Worm (Caenorhabditis elegans) whole organism, L1 larva: ENCODE data around the gene F32G8.2.

Source experiments
- C04F5.9 ChIP-seq: sonication (generic microtip); optimal IDR thresholded peaks from 2 replicates; lab custom pipeline; 2016; ENCODE audit warnings: missing genetic modification characterization, missing compliant biosample characterization
- C34B4.2 ChIP-seq: sonication (generic microtip); optimal IDR thresholded peaks from 2 replicates; lab custom pipeline; 2017; ENCODE audit warnings: mild to moderate bottlenecking, missing genetic modification characterization, missing compliant biosample characterization
- Y116A8C.19 ChIP-seq: sonication (generic microtip); optimal IDR thresholded peaks from 2 replicates; lab custom pipeline; 2016; ENCODE audit warnings: missing compliant biosample characterization, missing genetic modification characterization, borderline replicate concordance
- alr-1 ChIP-seq: fragments of 200-800 bp; sonication (Bioruptor generic); optimal IDR thresholded peaks from 2 replicates; lab custom pipeline; 2018; ENCODE audit warnings: borderline replicate concordance, mild to moderate bottlenecking, missing genetic modification characterization, missing compliant biosample characterization
- aly-2 ChIP-seq: fragments of 150-350 bp; optimal IDR thresholded peaks from 2 replicates; lab custom pipeline; 2014; ENCODE audit warnings: missing biosample characterization, missing genetic modification characterization
- blmp-1 ChIP-seq: fragments of 150-350 bp; optimal IDR thresholded peaks from 2 replicates; lab custom pipeline; 2014; ENCODE audit warnings: missing biosample characterization, missing genetic modification characterization
- ceh-63 ChIP-seq: fragments of 200-800 bp; sonication (Bioruptor generic); optimal IDR thresholded peaks from 2 replicates; lab custom pipeline; 2018; ENCODE audit warnings: mild to moderate bottlenecking, missing genetic modification characterization, missing compliant biosample characterization
- ceh-8 ChIP-seq: fragments of 200-800 bp; sonication (Bioruptor generic); optimal IDR thresholded peaks from 2 replicates; lab custom pipeline; 2018; ENCODE audit warnings: mild to moderate bottlenecking, missing genetic modification characterization, moderate library complexity, missing compliant biosample characterization
- ceh-90 ChIP-seq: sonication (generic microtip); optimal IDR thresholded peaks from 2 replicates; lab custom pipeline; 2016; ENCODE audit warnings: missing genetic modification characterization, missing compliant biosample characterization
- ces-1 ChIP-seq: fragments of 150-350 bp; optimal IDR thresholded peaks from 2 replicates; lab custom pipeline; 2014; ENCODE audit warnings: missing biosample characterization, missing genetic modification reagents, missing genetic modification characterization
- dpl-1 ChIP-seq, 3 experiments: fragments of 150-350 bp in 2 of 3; sonication (generic microtip) in 1 of 3; optimal IDR thresholded peaks; 2 replicates each; lab custom pipeline; 2014 to 2017; ENCODE audit warnings: missing biosample characterization in 3 of 3, missing genetic modification characterization in 3 of 3, missing genetic modification reagents in 3 of 3
- dsc-1 ChIP-seq: sonication (generic microtip); optimal IDR thresholded peaks from 2 replicates; lab custom pipeline; 2016; ENCODE audit warnings: mild to moderate bottlenecking, missing genetic modification characterization, missing compliant biosample characterization
- efl-3 ChIP-seq: fragments of 200-800 bp; sonication (Bioruptor generic); optimal IDR thresholded peaks from 2 replicates; lab custom pipeline; 2018; ENCODE audit warnings: mild to moderate bottlenecking, missing genetic modification characterization, missing compliant biosample characterization
- egl-27 ChIP-seq, 2 experiments: fragments of 150-350 bp in 1 of 2; sonication (generic microtip); optimal IDR thresholded peaks; 3 replicates each; lab custom pipeline; 2017 to 2018; ENCODE audit warnings: missing biosample characterization in 2 of 2, missing genetic modification characterization in 2 of 2, missing genetic modification reagents in 2 of 2
- elt-2 ChIP-seq: sonication (generic microtip); optimal IDR thresholded peaks from 2 replicates; lab custom pipeline; 2016; ENCODE audit warnings: missing genetic modification characterization, mild to moderate bottlenecking, inconsistent platforms, missing compliant biosample characterization, missing genetic modification reagents
- elt-3 ChIP-seq, 6 experiments: fragments of 150-350 bp in 1 of 6; sonication (generic microtip); optimal IDR thresholded peaks; 2 replicates each; lab custom pipeline; 2017 to 2018; ENCODE audit warnings: missing biosample characterization in 6 of 6, missing genetic modification characterization in 6 of 6, inconsistent platforms in 1 of 6
- fkh-4 ChIP-seq: sonication (generic microtip); optimal IDR thresholded peaks from 2 replicates; lab custom pipeline; 2016; ENCODE audit warnings: missing compliant biosample characterization, missing genetic modification characterization, borderline replicate concordance
- grh-1 ChIP-seq: fragments of 200-800 bp; sonication (Bioruptor generic); IDR thresholded peaks from 2 replicates; pipeline ENCODE4 v1.3.6; 2022; ENCODE audit warnings: missing genetic modification reagents, missing genetic modification characterization, missing compliant biosample characterization
- hlh-17 ChIP-seq: fragments of 200-800 bp; sonication (Bioruptor generic); optimal IDR thresholded peaks from 2 replicates; lab custom pipeline; 2018; ENCODE audit warnings: missing genetic modification characterization, mild to moderate bottlenecking, missing compliant biosample characterization, moderate library complexity, borderline replicate concordance
- hlh-4 ChIP-seq: sonication (generic microtip); optimal IDR thresholded peaks from 2 replicates; lab custom pipeline; 2016; ENCODE audit warnings: mild to moderate bottlenecking, missing genetic modification characterization, missing compliant biosample characterization
- irx-1 ChIP-seq: sonication (generic microtip); optimal IDR thresholded peaks from 2 replicates; lab custom pipeline; 2016; ENCODE audit warnings: missing genetic modification characterization, missing compliant biosample characterization
- lin-13 ChIP-seq: fragments of 150-350 bp; optimal IDR thresholded peaks from 2 replicates; lab custom pipeline; 2014; ENCODE audit warnings: missing biosample characterization, missing genetic modification reagents, missing genetic modification characterization
- lin-14 ChIP-seq: fragments of 200-800 bp; sonication (Bioruptor generic); optimal IDR thresholded peaks from 2 replicates; lab custom pipeline; 2018; ENCODE audit warnings: mild to moderate bottlenecking, missing genetic modification characterization, moderate library complexity, missing compliant biosample characterization
- lin-35 ChIP-seq, 2 experiments: fragments of 150-350 bp; optimal IDR thresholded peaks; 2 replicates each; lab custom pipeline; 2014; ENCODE audit warnings: missing biosample characterization in 2 of 2, missing genetic modification characterization in 2 of 2, missing genetic modification reagents in 2 of 2
- lir-3 ChIP-seq: sonication (generic microtip); optimal IDR thresholded peaks from 2 replicates; lab custom pipeline; 2016; ENCODE audit warnings: mild to moderate bottlenecking, missing genetic modification characterization, moderate library complexity, missing compliant biosample characterization; ENCODE audit not compliant: poor library complexity
- mab-9 ChIP-seq: fragments of 200-800 bp; sonication (Bioruptor generic); IDR thresholded peaks from 2 replicates; pipeline ENCODE4 v1.3.6; 2022; ENCODE audit warnings: missing genetic modification reagents, missing genetic modification characterization, missing compliant biosample characterization
- nhr-12 ChIP-seq: sonication (generic microtip); optimal IDR thresholded peaks from 2 replicates; lab custom pipeline; 2017; ENCODE audit warnings: missing biosample characterization, missing genetic modification characterization
- nhr-28 ChIP-seq: fragments of 150-350 bp; optimal IDR thresholded peaks from 2 replicates; lab custom pipeline; 2014; ENCODE audit warnings: missing biosample characterization, missing genetic modification characterization
- nhr-76 ChIP-seq: sonication (generic microtip); optimal IDR thresholded peaks from 2 replicates; lab custom pipeline; 2017; ENCODE audit warnings: missing biosample characterization, missing genetic modification characterization
- nhr-84 ChIP-seq: sonication (generic microtip); optimal IDR thresholded peaks from 2 replicates; lab custom pipeline; 2017; ENCODE audit warnings: missing biosample characterization, missing genetic modification characterization
- sox-4 ChIP-seq: sonication (generic microtip); optimal IDR thresholded peaks from 2 replicates; lab custom pipeline; 2016; ENCODE audit warnings: missing genetic modification characterization, missing compliant biosample characterization
- tbx-2 ChIP-seq: sonication (generic microtip); optimal IDR thresholded peaks from 2 replicates; lab custom pipeline; 2016; ENCODE audit warnings: missing genetic modification characterization, missing compliant biosample characterization
- unc-130 ChIP-seq: fragments of 150-350 bp; optimal IDR thresholded peaks from 2 replicates; lab custom pipeline; 2017; ENCODE audit warnings: missing biosample characterization, missing genetic modification characterization, inconsistent platforms
- unc-30 ChIP-seq: sonication (generic microtip); optimal IDR thresholded peaks from 2 replicates; lab custom pipeline; 2017; ENCODE audit warnings: missing biosample characterization, missing genetic modification characterization
- unc-62 ChIP-seq: fragments of 150-350 bp; optimal IDR thresholded peaks from 2 replicates; lab custom pipeline; 2014; ENCODE audit warnings: missing biosample characterization, missing genetic modification reagents, missing genetic modification characterization
- vab-15 ChIP-seq: sonication (generic microtip); optimal IDR thresholded peaks from 2 replicates; lab custom pipeline; 2017; ENCODE audit warnings: missing genotype, mild to moderate bottlenecking, missing genetic modification characterization, missing compliant biosample characterization
- xbp-1 ChIP-seq: sonication (generic microtip); optimal IDR thresholded peaks from 2 replicates; lab custom pipeline; 2016; ENCODE audit warnings: missing genetic modification characterization, missing compliant biosample characterization
- zag-1 ChIP-seq: fragments of 150-350 bp; optimal IDR thresholded peaks from 2 replicates; lab custom pipeline; 2014; ENCODE audit warnings: missing biosample characterization, missing genetic modification characterization
- ztf-11 ChIP-seq, 2 experiments: sonication (generic microtip); optimal IDR thresholded peaks; 2 replicates each; lab custom pipeline; 2016 to 2017; ENCODE audit warnings: missing genetic modification characterization in 2 of 2, missing biosample characterization in 1 of 2, missing compliant biosample characterization in 1 of 2
- ztf-4 ChIP-seq: fragments of 150-350 bp; optimal IDR thresholded peaks from 2 replicates; lab custom pipeline; 2014; ENCODE audit warnings: missing biosample characterization, missing genetic modification characterization

F32G8.2 gene

DNA sequence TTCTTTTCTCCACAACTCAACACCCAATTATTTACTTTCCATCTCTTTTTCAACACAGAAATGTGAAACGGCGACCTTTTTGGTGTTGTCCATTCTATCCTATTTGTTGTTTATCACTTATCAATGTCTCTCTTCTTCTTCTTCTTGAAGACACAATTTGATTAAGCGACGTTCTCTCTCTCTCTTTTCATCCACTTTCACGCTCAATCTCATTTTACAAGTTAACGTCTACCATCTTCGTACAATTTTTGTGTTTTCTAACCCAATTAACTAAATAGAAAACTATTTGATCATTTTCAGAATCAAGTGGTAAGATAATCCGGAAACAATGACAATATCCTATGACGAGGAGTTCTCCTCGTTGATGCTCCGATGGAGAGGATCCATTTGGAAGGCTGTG lies 7.9 kb downstream of the F32G8.2 start, which contains the start of gene best-14:
best-14 (plus strand) TSS at position 301 of the 400 bp plus-strand sequence.
- TF ChIP-seq nhr-28 (no peak), lin-35 (GFP tag; optimal IDR thresholded peaks at IDR 0.05; lab: Kevin White, UChicago) (no peak), sox-4 (tag; lab: Kevin White, UChicago) (no peak), alr-1 (no peak), vab-15 (no peak), ces-1 (GFP tag; lab: Kevin White, UChicago) (no peak), C04F5.9 (no peak), ceh-63 (GFP tag; lab: Kevin White, UChicago) (no peak), hlh-17 (GFP tag; lab: Kevin White, UChicago) (no peak), blmp-1 (peak; percentile 64), nhr-12 (tag; lab: Kevin White, UChicago) (no peak), lin-14 (GFP tag; lab: Kevin White, UChicago) (peak; percentile 10)
- TF ChIP-seq, all 84 proteins: peak for 2

DNA sequence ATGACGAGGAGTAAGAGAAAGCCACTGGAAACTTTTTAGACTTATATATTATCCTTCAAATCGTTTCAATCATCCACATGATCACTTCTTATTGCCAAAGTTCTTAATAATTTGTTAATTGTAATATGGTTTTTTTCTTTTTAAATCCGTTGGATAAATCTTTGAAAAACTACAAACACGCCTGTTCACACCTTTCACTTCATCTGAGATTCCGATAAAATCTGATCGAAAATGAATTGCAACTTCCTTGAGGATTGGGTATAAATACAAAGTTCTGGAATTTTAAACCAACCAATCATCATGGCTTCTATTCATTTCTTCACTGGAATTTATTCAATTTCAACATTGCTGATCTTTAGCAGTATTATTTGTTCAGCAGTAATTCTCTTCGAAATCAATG lies 10.8 kb downstream of the F32G8.2 start, which contains the start of gene col-152:
col-152 (plus strand) TSS at position 301 of the 400 bp plus-strand sequence.
- TF ChIP-seq ceh-90 (tag; lab: Kevin White, UChicago) (no peak), lin-13 (GFP tag; lab: Kevin White, UChicago) (no peak), efl-3 (GFP tag; lab: Kevin White, UChicago) (no peak), grh-1 (GFP tag; lab: Robert Waterston, UW) (no peak), unc-30 (tag; lab: Kevin White, UChicago) (no peak), ceh-8 (GFP tag; lab: Kevin White, UChicago) (no peak), hlh-4 (no peak), ztf-11 (tag; optimal IDR thresholded peaks at IDR 0.05; lab: Kevin White, UChicago) (no peak), nhr-28 (no peak), lin-14 (GFP tag; lab: Kevin White, UChicago) (no peak), blmp-1 (no peak), nhr-76 (no peak), egl-27 (tag; optimal IDR thresholded peaks at IDR 0.05; lab: Kevin White, UChicago) (no peak), elt-3 (tag; optimal IDR thresholded peaks at IDR 0.05; lab: Kevin White, UChicago) (no peak)

DNA sequence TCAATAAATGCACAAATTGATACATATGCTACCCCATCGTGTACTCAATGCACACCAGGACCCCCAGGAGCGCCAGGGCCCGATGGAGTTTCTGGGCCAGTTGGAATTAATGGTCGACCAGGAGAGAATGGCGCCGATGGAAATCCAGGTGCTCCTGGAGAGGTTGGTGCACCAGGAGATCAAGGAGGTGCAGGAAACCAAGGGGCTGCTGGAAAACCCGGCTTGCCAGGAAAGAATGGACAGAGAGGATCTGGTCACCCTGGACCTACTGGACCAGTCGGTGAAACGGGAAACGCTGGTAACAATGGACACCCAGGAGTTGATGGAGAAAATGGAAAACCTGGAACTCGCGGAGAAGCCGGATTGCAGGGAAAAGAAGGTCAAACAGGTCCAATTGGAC lies 11.8 kb downstream of the F32G8.2 start:
- TF ChIP-seq elt-2 (tag; lab: Kevin White, UChicago) = no peak
- no peak for TF ChIP-seq Y116A8C.19 (tag; lab: Kevin White, UChicago)
- no peak for TF ChIP-seq fkh-4 (tag; lab: Kevin White, UChicago)
- no peak for TF ChIP-seq unc-62 (GFP tag; lab: Kevin White, UChicago)
- TF ChIP-seq aly-2 (tag; lab: Kevin White, UChicago) = no peak
- TF ChIP-seq dpl-1 (GFP tag; optimal IDR thresholded peaks at IDR 0.05; lab: Kevin White, UChicago) = no peak
- no peak for TF ChIP-seq dsc-1 (tag; lab: Kevin White, UChicago)
- TF ChIP-seq mab-9 (GFP tag; lab: Robert Waterston, UW) = no peak
- TF ChIP-seq irx-1 (tag; lab: Kevin White, UChicago) = no peak
- TF ChIP-seq tbx-2 (tag; lab: Kevin White, UChicago) = no peak
- TF ChIP-seq ztf-4 = no peak
- no peak for TF ChIP-seq lir-3 (tag; lab: Kevin White, UChicago)
- no peak for TF ChIP-seq zag-1 (tag; lab: Kevin White, UChicago)

DNA sequence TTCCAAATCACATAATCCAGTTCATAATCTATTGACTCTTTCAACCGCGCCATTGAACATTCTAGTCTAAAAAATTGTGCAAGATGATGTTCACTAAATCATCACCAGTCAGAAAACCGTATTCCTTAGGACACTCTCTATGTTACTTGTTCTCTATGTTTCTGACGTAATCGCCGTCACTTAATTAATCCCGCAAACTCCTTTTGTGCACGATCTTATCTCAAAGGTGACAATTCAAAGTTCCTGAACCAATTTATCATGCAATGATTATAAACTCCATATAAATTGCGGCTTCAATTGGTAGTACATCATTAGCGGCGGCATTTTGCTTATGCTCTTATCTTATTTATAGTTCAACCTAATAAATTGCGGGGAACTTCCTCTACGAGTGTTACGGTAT lies 13.0 kb downstream of the F32G8.2 start:
- TF ChIP-seq unc-130 = no peak
- TF ChIP-seq C34B4.2 (tag; lab: Kevin White, UChicago) = no peak
- TF ChIP-seq xbp-1 (tag; lab: Kevin White, UChicago) = no peak
- TF ChIP-seq nhr-84 (tag; lab: Kevin White, UChicago) = no peak
- TF ChIP-seq elt-2 (tag; lab: Kevin White, UChicago) = peak; percentile 52
